Fruit fly (Drosophila melanogaster): ENCODE data around the gene Ubr3.
A peak's percentile ranks its signal among the peaks of the same experiment; 100 is the strongest.

The Ubr3 gene

DNA sequence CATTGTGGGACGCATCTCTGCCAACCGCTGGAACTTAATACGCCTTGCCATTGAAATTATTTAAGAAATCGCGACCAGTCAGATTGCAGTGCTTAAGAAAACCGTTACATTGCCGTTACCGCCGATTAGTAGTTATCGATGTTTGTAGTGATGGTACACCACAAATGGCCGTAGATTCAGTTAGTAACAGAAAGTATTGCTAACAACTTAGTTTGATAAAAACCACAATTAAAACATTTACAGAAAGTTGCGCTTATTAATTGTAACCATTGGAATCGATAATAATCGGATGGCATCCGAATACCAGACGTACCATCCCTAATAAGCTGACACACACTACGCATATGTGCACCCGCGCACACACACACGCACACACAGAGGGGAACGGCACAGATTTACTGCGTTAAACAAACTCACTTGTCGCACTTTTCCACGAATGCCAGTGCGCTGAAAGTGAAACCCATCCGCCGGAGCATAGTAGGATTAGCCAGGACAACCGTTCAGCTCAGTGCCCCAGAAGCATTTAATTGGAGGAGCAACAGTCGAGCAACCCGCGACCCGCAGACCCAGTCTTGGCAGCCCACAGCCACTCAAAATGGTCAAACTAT is 15.5 kb upstream of the Ubr3 start, which contains the start of the genes hdm and Ykt6 (continued):
- TF ChIP-seq caup (GFP tag; optimal IDR thresholded peaks at IDR 0.05; ENCODE audit: severe bottlenecking) (peak; percentile 73), CG2875 (GFP tag; optimal IDR thresholded peaks at IDR 0.05) (peak; percentile 55), E2f1 (GFP tag; IDR thresholded peaks at IDR 0.05) (peak; percentile 80; the same call in 1 of the 2 replicates), Ssrp (tag; optimal IDR thresholded peaks at IDR 0.05) (peak; percentile 53), fd64A (GFP tag; optimal IDR thresholded peaks at IDR 0.05) (no peak), lmd (GFP tag; IDR thresholded peaks at IDR 0.05) (no peak; the same call in none of the 2 replicates), Fer1 (GFP tag; optimal IDR thresholded peaks at IDR 0.05) (peak; percentile 79), CG10274 (GFP tag; optimal IDR thresholded peaks at IDR 0.05) (no peak), CG2712 (tag; optimal IDR thresholded peaks at IDR 0.05) (peak; percentile 83), Trl (optimal IDR thresholded peaks at IDR 0.05) (no peak), Trl (GFP tag; optimal IDR thresholded peaks at IDR 0.05) (peak; percentile 84), vnd (GFP tag; IDR thresholded peaks at IDR 0.05; ENCODE audit: partially characterized antibody) (peak; percentile 96), CG8388 (GFP tag; optimal IDR thresholded peaks at IDR 0.05) (peak; percentile 68), CG7963 (GFP tag; IDR thresholded peaks at IDR 0.05; ENCODE audit: partially characterized antibody) (peak; percentile 77), CG17912 (GFP tag; optimal IDR thresholded peaks at IDR 0.05) (no peak), CG14014 (GFP tag; IDR thresholded peaks at IDR 0.05) (peak; percentile 81), MESR4 (GFP tag; optimal IDR thresholded peaks at IDR 0.05) (peak; percentile 94), CG32532 (GFP tag; IDR thresholded peaks at IDR 0.05) (peak; percentile 85), CG4820 (GFP tag; optimal IDR thresholded peaks at IDR 0.05) (peak; percentile 76), slbo (GFP tag; IDR thresholded peaks at IDR 0.05) (peak; percentile 87), wek (GFP tag; optimal IDR thresholded peaks at IDR 0.05) (peak; percentile 51), Sox102F (GFP tag; optimal IDR thresholded peaks at IDR 0.05) (no peak), Camta (GFP tag; optimal IDR thresholded peaks at IDR 0.05) (peak; percentile 79), Myb (GFP tag; optimal IDR thresholded peaks at IDR 0.05) (peak; percentile 98), inv (GFP tag; IDR thresholded peaks at IDR 0.05; ENCODE audit: partially characterized antibody) (peak; percentile 92), tin (GFP tag; optimal IDR thresholded peaks at IDR 0.05) (peak; percentile 83), CoRest (tag; optimal IDR thresholded peaks at IDR 0.05) (peak; percentile 78), CG17186 (GFP tag; optimal IDR thresholded peaks at IDR 0.05) (peak; percentile 90), ranshi (GFP tag; IDR thresholded peaks at IDR 0.05) (peak; percentile 82), CG17829 (tag; optimal IDR thresholded peaks at IDR 0.05) (peak; percentile 78), CG10209 (GFP tag; optimal IDR thresholded peaks at IDR 0.05) (peak; percentile 75), fd102C (GFP tag; optimal IDR thresholded peaks at IDR 0.05) (no peak), CkIIα-i1 (GFP tag; IDR thresholded peaks at IDR 0.05) (no peak), CG9932 (GFP tag; IDR thresholded peaks at IDR 0.05) (peak; percentile 90), grau (tag; optimal IDR thresholded peaks at IDR 0.05) (no peak), Nf-YC (tag; optimal IDR thresholded peaks at IDR 0.05) (peak; percentile 61), CG3065 (GFP tag; optimal IDR thresholded peaks at IDR 0.05) (peak; percentile 38), CG1832 (GFP tag; optimal IDR thresholded peaks at IDR 0.05) (no peak), CG6272 (GFP tag; IDR thresholded peaks at IDR 0.05) (peak; percentile 85), CG16813 (GFP tag; IDR thresholded peaks at IDR 0.05; ENCODE audit: partially characterized antibody) (peak; percentile 95), tna (GFP tag; IDR thresholded peaks at IDR 0.05; ENCODE audit: partially characterized antibody) (peak; percentile 91), CG17361 (GFP tag; IDR thresholded peaks at IDR 0.05) (no peak; the same call in 2 of the 3 replicates), Gug (GFP tag; IDR thresholded peaks at IDR 0.05) (peak; percentile 78; the same call in 3 of the 4 replicates), zen (tag; optimal IDR thresholded peaks at IDR 0.05) (peak; percentile 71), ac (GFP tag; optimal IDR thresholded peaks at IDR 0.05) (no peak), croc (GFP tag; conservative IDR thresholded peaks at IDR 0.05) (peak; percentile 46; the same call in 2 of the 3 replicates), YL-1 (GFP tag; optimal IDR thresholded peaks at IDR 0.05) (peak; percentile 57), ems (GFP tag; optimal IDR thresholded peaks at IDR 0.05) (peak; percentile 74), pros (GFP tag; optimal IDR thresholded peaks at IDR 0.05) (no peak), br (optimal IDR thresholded peaks at IDR 0.05) (no peak)

Data from whole organism, embryonic.